Worm (Caenorhabditis elegans): ENCODE data around the gene C32B5.18.
"Not testable (repeated sequence)": the region's sequence is repeated elsewhere in the genome, so short reads cannot be mapped to it uniquely, and the experiment has no call there.

DNA sequence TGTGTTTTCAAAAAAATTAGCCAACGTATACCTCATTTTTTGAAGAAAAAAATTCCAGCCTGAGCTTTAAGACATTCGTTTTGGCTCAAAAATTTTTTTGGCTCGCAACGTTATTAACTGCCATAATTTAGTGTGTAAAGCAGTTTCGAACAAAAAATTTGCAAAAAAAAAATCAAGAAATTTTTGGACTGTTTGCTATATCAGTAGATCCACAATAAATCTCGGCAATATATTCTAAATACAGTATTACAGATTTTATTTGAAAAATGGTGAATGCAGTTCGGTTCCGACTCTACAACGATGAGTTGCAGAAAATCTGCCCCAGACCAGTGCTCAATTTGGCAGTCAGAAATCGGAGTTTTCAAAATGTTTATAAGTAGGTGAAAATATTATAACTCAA lies 7.8 kb downstream of the C32B5.18 start, which contains the start of gene C32B5.6:
- TF ChIP-seq pha-4 (tag; optimal IDR thresholded peaks at IDR 0.05); ztf-16 (tag; optimal IDR thresholded peaks at IDR 0.05); ceh-22 (tag; optimal IDR thresholded peaks at IDR 0.05); npax-4 (tag; optimal IDR thresholded peaks at IDR 0.05); nhr-11 (tag; optimal IDR thresholded peaks at IDR 0.05); sox-4 (tag; optimal IDR thresholded peaks at IDR 0.05); ceh-45 (GFP tag; IDR thresholded peaks at IDR 0.05); ceh-9 (tag; optimal IDR thresholded peaks at IDR 0.05); ceh-19 (GFP tag; optimal IDR thresholded peaks at IDR 0.05); dmd-4 (tag; optimal IDR thresholded peaks at IDR 0.05; ENCODE audit: borderline replicate concordance); ama-1 (optimal IDR thresholded peaks at IDR 0.05); zip-5 (tag; optimal IDR thresholded peaks at IDR 0.05); dve-1 (tag; optimal IDR thresholded peaks at IDR 0.05): not testable (repeated sequence)
